Worm (Caenorhabditis elegans): ENCODE results near the gene R02D5.6.
A peak's percentile ranks its signal among the peaks of the same experiment; 100 is the strongest.

Gene R02D5.6

DNA sequence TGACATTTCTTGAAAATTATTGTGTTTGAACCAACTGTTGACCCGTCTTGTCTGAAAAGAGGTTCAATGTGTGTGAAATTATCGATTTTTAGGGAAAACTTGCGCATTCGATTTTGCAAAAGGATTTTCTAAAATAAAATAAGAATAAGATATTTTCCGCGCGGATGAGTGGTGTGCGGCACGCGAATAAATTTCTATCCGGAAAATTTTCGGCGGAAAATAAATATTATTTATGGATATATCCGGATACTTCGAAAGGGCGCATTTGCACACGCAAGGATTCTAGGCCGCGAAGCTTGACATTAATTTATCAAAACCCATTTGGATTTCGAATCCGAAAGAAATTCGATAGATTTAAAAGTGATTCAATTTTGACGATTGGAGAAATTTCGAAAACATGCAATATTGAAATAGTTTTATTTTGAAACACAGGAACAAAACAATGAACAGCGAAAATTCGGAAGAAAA lies 27.9 kb upstream of the R02D5.6 start, which contains the start of gene rike-1 (continued):
- TF ChIP-seq ahr-1 (tag; optimal IDR thresholded peaks at IDR 0.05) = no peak
- TF ChIP-seq F13H6.1 (tag; optimal IDR thresholded peaks at IDR 0.05) = no peak
- TF ChIP-seq hlh-13 (GFP tag; optimal IDR thresholded peaks at IDR 0.05) = no peak
- TF ChIP-seq ceh-24 (tag; optimal IDR thresholded peaks at IDR 0.05) = no peak
- no peak for TF ChIP-seq Y22D7AL.16 (tag; optimal IDR thresholded peaks at IDR 0.05)
- peak; percentile 49 for TF ChIP-seq unc-42 (tag; optimal IDR thresholded peaks at IDR 0.05)

DNA sequence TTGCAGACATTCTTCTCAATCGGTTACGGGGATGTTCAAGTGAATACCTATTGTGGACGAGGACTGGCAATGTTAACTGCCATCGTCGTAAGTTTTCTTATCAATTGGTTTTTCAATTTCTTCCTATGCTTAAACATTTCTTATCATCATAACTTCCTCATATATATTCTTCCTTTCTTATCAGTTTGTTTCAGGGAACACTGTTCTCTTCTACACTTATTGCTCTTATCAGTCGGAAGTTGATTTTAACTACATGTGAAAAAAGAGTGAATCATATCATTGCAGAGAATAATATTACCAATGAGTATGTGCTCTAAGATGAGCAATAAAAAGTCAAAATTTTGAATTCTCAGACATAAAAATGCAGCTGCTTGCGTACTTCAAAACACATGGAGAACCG lies 24.2 kb upstream of the R02D5.6 start:
- peak; percentile 96 for TF ChIP-seq elt-2 (tag; optimal IDR thresholded peaks at IDR 0.05)
- TF ChIP-seq tbx-7 (tag; optimal IDR thresholded peaks at IDR 0.05) = no peak

DNA sequence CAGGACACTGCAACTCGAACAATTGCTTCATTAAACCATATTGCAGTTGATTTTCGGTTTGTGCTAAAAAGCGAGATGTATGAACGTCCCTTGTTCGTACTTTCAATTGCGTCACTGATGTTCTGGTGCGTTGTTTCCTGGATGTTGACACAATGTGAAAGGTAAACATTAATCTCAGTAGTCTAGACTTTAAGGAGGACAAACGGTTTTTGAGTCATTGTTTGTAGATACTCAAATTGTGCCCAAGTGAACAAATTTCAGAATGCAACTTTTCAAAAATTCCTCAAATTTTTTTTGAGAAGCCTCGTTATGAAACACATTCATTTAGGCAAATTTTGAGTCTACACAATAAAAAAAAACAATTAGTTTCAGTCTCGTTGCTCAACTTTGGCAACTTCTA lies 23.0 kb upstream of the R02D5.6 start:
- no peak for TF ChIP-seq ztf-16 (tag; optimal IDR thresholded peaks at IDR 0.05)
- no peak for TF ChIP-seq ceh-6 (GFP tag; optimal IDR thresholded peaks at IDR 0.05)
- TF ChIP-seq ceh-34 (tag; optimal IDR thresholded peaks at IDR 0.05) = no peak
- TF ChIP-seq nhr-11 (tag; optimal IDR thresholded peaks at IDR 0.05) = no peak
- TF ChIP-seq npax-4 (tag; optimal IDR thresholded peaks at IDR 0.05) = no peak
- no peak for TF ChIP-seq K02D7.2 (tag; optimal IDR thresholded peaks at IDR 0.05)
- no peak for TF ChIP-seq pha-2 (tag; optimal IDR thresholded peaks at IDR 0.05)
- no peak for TF ChIP-seq fkh-10 (GFP tag; optimal IDR thresholded peaks at IDR 0.05)

DNA sequence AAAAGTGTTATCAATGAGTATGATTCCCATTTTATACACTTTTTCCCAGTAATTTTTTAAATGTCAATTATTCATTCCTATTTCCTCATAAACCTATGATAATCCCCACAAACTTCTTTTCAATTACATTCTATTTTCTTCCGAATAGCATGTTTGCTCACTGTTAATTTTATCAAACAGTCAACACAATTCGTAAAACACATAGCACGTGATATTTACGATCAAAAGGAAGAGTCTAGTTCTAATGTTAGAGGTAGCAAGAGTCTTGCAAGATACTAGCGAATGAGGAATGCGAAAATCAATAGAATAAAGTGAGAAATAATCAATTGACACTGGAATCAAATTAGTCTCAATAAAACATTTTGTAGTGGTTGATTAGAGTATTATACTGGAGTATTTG lies 21.4 kb upstream of the R02D5.6 start:
- TF ChIP-seq sdc-2 (tag; optimal IDR thresholded peaks at IDR 0.05) = no peak
- TF ChIP-seq unc-42 (tag; optimal IDR thresholded peaks at IDR 0.05) = no peak
- no peak for TF ChIP-seq unc-3 (GFP tag; conservative IDR thresholded peaks at IDR 0.05)
- TF ChIP-seq unc-3 (tag; optimal IDR thresholded peaks at IDR 0.05) = no peak
- no peak for TF ChIP-seq pqm-1 (tag; optimal IDR thresholded peaks at IDR 0.05)
- no peak for TF ChIP-seq ceh-45 (GFP tag; IDR thresholded peaks at IDR 0.05)

DNA sequence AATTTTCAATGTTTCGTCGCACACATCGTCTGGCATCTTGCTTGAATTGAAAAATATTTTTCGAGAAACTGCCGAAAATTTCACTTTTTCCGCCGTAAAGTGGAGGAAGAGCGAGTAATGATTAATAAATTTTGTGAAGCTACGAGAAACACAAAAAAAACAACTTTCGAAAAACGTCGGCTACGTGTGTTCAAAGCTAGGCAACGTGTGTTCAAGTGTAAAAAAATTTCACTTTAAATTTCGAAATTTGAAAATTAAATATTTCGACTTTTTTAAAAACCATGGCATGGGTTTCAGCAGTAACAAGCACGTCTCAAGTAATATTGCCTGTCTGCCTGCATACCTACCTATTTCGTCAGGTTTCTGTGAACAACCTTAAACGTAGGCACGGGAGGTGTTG lies 18.4 kb upstream of the R02D5.6 start, which contains the start of gene tag-191:
tag-191 (minus strand) TSS at position 101 of the 400 bp plus-strand sequence.
- TF ChIP-seq nfya-1 (tag; optimal IDR thresholded peaks at IDR 0.05) = no peak
- TF ChIP-seq pat-9 (tag; optimal IDR thresholded peaks at IDR 0.05) = no peak

DNA sequence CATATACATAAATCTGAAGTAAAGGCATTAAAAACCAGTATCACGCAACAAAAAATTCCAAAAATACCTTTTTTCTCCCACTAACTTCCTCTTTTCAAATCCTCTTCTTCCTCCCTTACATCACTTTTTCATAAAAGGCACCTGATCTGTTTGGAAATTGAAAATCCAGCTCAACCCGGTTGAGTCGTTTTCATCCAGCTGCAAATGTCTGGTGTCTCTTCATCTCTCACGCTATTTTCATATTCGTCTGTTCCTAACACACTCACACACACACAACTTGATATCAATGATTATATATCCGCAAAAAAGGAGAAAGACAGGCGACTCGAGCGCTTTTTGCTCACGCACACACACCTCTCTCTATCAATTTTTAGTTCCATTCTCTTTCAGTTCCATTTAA lies 14.5 kb upstream of the R02D5.6 start:
- TF ChIP-seq unc-42 (tag; optimal IDR thresholded peaks at IDR 0.05) (no peak), pqm-1 (tag; optimal IDR thresholded peaks at IDR 0.05) (no peak), syd-9 (tag; optimal IDR thresholded peaks at IDR 0.05) (no peak), dve-1 (tag; optimal IDR thresholded peaks at IDR 0.05) (no peak), K09A11.1 (tag; optimal IDR thresholded peaks at IDR 0.05; ENCODE audit: insufficient read depth) (no peak), ceh-34 (tag; optimal IDR thresholded peaks at IDR 0.05) (no peak), eyg-1 (tag; optimal IDR thresholded peaks at IDR 0.05) (no peak)

DNA sequence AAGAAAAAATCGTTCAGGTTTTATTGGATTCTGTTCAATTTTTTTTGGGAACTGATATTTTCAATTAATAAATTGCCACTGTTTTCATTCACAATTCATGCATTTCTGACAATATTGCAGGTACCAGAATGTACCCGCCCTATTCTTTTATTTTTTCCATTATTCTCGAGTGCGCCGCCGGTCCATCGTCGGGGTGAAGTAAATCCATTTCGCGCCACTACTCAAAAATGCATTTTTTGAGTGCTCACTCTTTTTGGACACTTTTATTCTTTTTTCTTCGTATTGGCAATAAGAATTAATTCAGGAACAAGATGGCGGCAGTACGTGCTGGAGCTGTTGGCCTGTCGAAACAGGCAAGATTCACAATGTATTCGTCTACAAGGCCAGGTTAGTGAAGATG lies 12.9 kb upstream of the R02D5.6 start, which contains the start of gene kcnl-4:
kcnl-4 (plus strand) TSS at position 301 of the 400 bp plus-strand sequence.
- TF ChIP-seq F13H6.1 (tag; optimal IDR thresholded peaks at IDR 0.05) (no peak), odd-2 (tag; optimal IDR thresholded peaks at IDR 0.05) (no peak), ztf-16 (tag; optimal IDR thresholded peaks at IDR 0.05) (no peak), unc-86 (tag; optimal IDR thresholded peaks at IDR 0.05) (no peak), ref-2 (tag; optimal IDR thresholded peaks at IDR 0.05) (no peak), ceh-18 (tag; optimal IDR thresholded peaks at IDR 0.05) (no peak), ttx-3 (tag; optimal IDR thresholded peaks at IDR 0.05) (no peak), pag-3 (tag; optimal IDR thresholded peaks at IDR 0.05; ENCODE audit: borderline replicate concordance) (no peak), npax-4 (tag; optimal IDR thresholded peaks at IDR 0.05) (no peak), fkh-10 (GFP tag; optimal IDR thresholded peaks at IDR 0.05) (no peak), pqm-1 (tag; optimal IDR thresholded peaks at IDR 0.05) (no peak), ceh-30 (tag; optimal IDR thresholded peaks at IDR 0.05) (no peak), tbx-7 (tag; optimal IDR thresholded peaks at IDR 0.05) (no peak), hlh-15 (tag; optimal IDR thresholded peaks at IDR 0.05) (no peak), ceh-45 (GFP tag; IDR thresholded peaks at IDR 0.05) (no peak), gmeb-2 (tag; optimal IDR thresholded peaks at IDR 0.05) (no peak)
